Worm (Caenorhabditis elegans): Measurements from ENCODE around the gene ZC116.5.
A peak's percentile ranks its signal among the peaks of the same experiment; 100 is the strongest.

The ZC116.5 gene

DNA sequence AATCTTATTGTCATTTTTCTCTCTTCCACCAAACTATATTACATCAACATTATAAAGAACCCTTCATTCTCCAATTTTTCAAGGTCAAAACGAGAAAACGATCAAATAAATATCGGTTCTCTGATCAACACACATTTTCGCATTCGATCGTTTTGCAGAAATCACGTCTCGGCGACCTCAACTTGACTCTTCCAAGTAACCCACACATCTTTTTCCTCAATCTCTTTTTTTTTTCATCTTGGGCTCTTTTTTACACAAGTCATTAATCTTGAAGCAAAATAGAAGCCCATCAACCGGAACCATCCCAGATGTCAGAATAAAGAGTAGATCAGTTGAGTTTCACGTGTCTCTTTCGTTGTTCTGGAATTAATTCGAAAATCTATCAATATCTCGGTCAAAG is 27.5 kb upstream of the ZC116.5 start:
- TF ChIP-seq egl-13 (tag; optimal IDR thresholded peaks at IDR 0.05): no peak
- TF ChIP-seq lsy-2 (tag; optimal IDR thresholded peaks at IDR 0.05): peak; percentile 22 to 49
- TF ChIP-seq snu-23 (GFP tag; optimal IDR thresholded peaks at IDR 0.05): no peak
- TF ChIP-seq Y116A8C.19 (tag; optimal IDR thresholded peaks at IDR 0.05; ENCODE audit: borderline replicate concordance): no peak
- TF ChIP-seq ztf-4 (tag; optimal IDR thresholded peaks at IDR 0.05): no peak
- peak; percentile 27 for TF ChIP-seq unc-130 (tag; optimal IDR thresholded peaks at IDR 0.05)
- TF ChIP-seq mef-2 (tag; optimal IDR thresholded peaks at IDR 0.05): peak; percentile 60
- peak; percentile 15 for TF ChIP-seq irx-1 (tag; optimal IDR thresholded peaks at IDR 0.05)
- TF ChIP-seq fkh-4 (tag; optimal IDR thresholded peaks at IDR 0.05; ENCODE audit: borderline replicate concordance): peak; percentile 78
- no peak for TF ChIP-seq hlh-17 (GFP tag; optimal IDR thresholded peaks at IDR 0.05; ENCODE audit: borderline replicate concordance)
- no peak for TF ChIP-seq efl-3 (GFP tag; optimal IDR thresholded peaks at IDR 0.05)
- TF ChIP-seq sup-37 (GFP tag; optimal IDR thresholded peaks at IDR 0.05): no peak
- peak; percentile 87 for TF ChIP-seq lin-14 (GFP tag; optimal IDR thresholded peaks at IDR 0.05)
- TF ChIP-seq blmp-1 (tag; optimal IDR thresholded peaks at IDR 0.05): peak; percentile 54
- peak in 2 of 6 experiments; percentile 13 to 39 for TF ChIP-seq elt-3 (tag; optimal IDR thresholded peaks at IDR 0.05)
- TF ChIP-seq alr-1 (tag; optimal IDR thresholded peaks at IDR 0.05; ENCODE audit: borderline replicate concordance): no peak
- peak; percentile 23 for TF ChIP-seq C16A3.4 (tag; optimal IDR thresholded peaks at IDR 0.05)
- TF ChIP-seq unc-62 (GFP tag; optimal IDR thresholded peaks at IDR 0.05): no peak
- peak; percentile 12 for TF ChIP-seq nhr-47 (tag; optimal IDR thresholded peaks at IDR 0.05)
- peak; percentile 33 for TF ChIP-seq aha-1 (tag; optimal IDR thresholded peaks at IDR 0.05)
- TF ChIP-seq snpc-4 (tag; optimal IDR thresholded peaks at IDR 0.05): no peak
- no peak for TF ChIP-seq ceh-8 (GFP tag; optimal IDR thresholded peaks at IDR 0.05)
- TF ChIP-seq nhr-19 (GFP tag; conservative IDR thresholded peaks at IDR 0.05): peak; percentile 83
- TF ChIP-seq ceh-82 (tag; optimal IDR thresholded peaks at IDR 0.05): no peak
- TF ChIP-seq lin-39 (tag; optimal IDR thresholded peaks at IDR 0.05): peak; percentile 54
- TF ChIP-seq hpl-2 (GFP tag; optimal IDR thresholded peaks at IDR 0.05): no peak
- peak; percentile 82 for TF ChIP-seq nhr-20 (tag; optimal IDR thresholded peaks at IDR 0.05)
- no peak for TF ChIP-seq pax-3 (tag; optimal IDR thresholded peaks at IDR 0.05)
- no peak for TF ChIP-seq efl-1 (optimal IDR thresholded peaks at IDR 0.05)
- peak in 1 of 2 experiments; percentile 36 for TF ChIP-seq efl-1 (GFP tag; optimal IDR thresholded peaks at IDR 0.05 in 1 of 2)
- TF ChIP-seq rnt-1 (tag; optimal IDR thresholded peaks at IDR 0.05): peak; percentile 88
- peak; percentile 91 for TF ChIP-seq nhr-71 (tag; optimal IDR thresholded peaks at IDR 0.05)
- TF ChIP-seq dsc-1 (tag; optimal IDR thresholded peaks at IDR 0.05): peak; percentile 93
- no peak for TF ChIP-seq pqm-1 (tag; optimal IDR thresholded peaks at IDR 0.05)
- TF ChIP-seq lir-3 (tag; optimal IDR thresholded peaks at IDR 0.05; ENCODE audit: poor library complexity): no peak
- peak; percentile 21 for TF ChIP-seq tbx-2 (tag; optimal IDR thresholded peaks at IDR 0.05)
- TF ChIP-seq swsn-7 (tag; optimal IDR thresholded peaks at IDR 0.05): peak; percentile 27
- TF ChIP-seq unc-86 (tag; optimal IDR thresholded peaks at IDR 0.05): no peak
- no peak for TF ChIP-seq fos-1 (tag; optimal IDR thresholded peaks at IDR 0.05)
- TF ChIP-seq mdl-1 (tag; optimal IDR thresholded peaks at IDR 0.05): peak in 1 of 2 experiments; percentile 3
- peak; percentile 85 for TF ChIP-seq nhr-85 (tag)

ce11 chrV:12635218-12635617 is 26.5 kb upstream of the ZC116.5 start:
- TF ChIP-seq ceh-82 (tag; optimal IDR thresholded peaks at IDR 0.05) (no peak), mep-1 (tag; optimal IDR thresholded peaks at IDR 0.05) (peak; percentile 81), jun-1 (tag; optimal IDR thresholded peaks at IDR 0.05) (peak; percentile 13), nhr-90 (tag; optimal IDR thresholded peaks at IDR 0.05; ENCODE audit: poor library complexity) (peak; percentile 91), fkh-10 (GFP tag; optimal IDR thresholded peaks at IDR 0.05) (no peak), sup-37 (GFP tag; optimal IDR thresholded peaks at IDR 0.05) (no peak), pqm-1 (tag; optimal IDR thresholded peaks at IDR 0.05) (no peak), nhr-12 (tag; optimal IDR thresholded peaks at IDR 0.05) (no peak), Y116A8C.19 (tag; optimal IDR thresholded peaks at IDR 0.05; ENCODE audit: borderline replicate concordance) (no peak), unc-30 (tag; optimal IDR thresholded peaks at IDR 0.05) (no peak), irx-1 (tag; optimal IDR thresholded peaks at IDR 0.05) (peak; percentile 57), sptf-1 (tag; optimal IDR thresholded peaks at IDR 0.05) (no peak), nhr-77 (tag; optimal IDR thresholded peaks at IDR 0.05) (no peak), nhr-76 (tag; optimal IDR thresholded peaks at IDR 0.05) (no peak), unc-130 (tag; optimal IDR thresholded peaks at IDR 0.05) (peak; percentile 88), blmp-1 (tag; optimal IDR thresholded peaks at IDR 0.05) (peak; percentile 70), ces-1 (GFP tag; optimal IDR thresholded peaks at IDR 0.05) (no peak), pax-3 (tag; optimal IDR thresholded peaks at IDR 0.05) (peak; percentile 52), sox-4 (tag; optimal IDR thresholded peaks at IDR 0.05) (no peak), tlp-1 (tag; optimal IDR thresholded peaks at IDR 0.05) (no peak), ceh-90 (tag; optimal IDR thresholded peaks at IDR 0.05) (no peak), tbx-2 (tag; optimal IDR thresholded peaks at IDR 0.05) (peak; percentile 65), nhr-85 (tag) (peak; percentile 98)
